Worm (Caenorhabditis elegans): ENCODE measurements around the gene C44B12.3.

The C44B12.3 gene

ce11 chrIV:1056263-1056942, 48.2 kb upstream of the C44B12.3 start, which contains the start of the genes Y55F3AM.13 and mrps-25 (continued):
- no peak for TF ChIP-seq ceh-63 (GFP tag; optimal IDR thresholded peaks at IDR 0.05)
- peak; percentile 29 for TF ChIP-seq skn-1 (tag; optimal IDR thresholded peaks at IDR 0.05)
- no peak for TF ChIP-seq lir-3 (tag; optimal IDR thresholded peaks at IDR 0.05; ENCODE audit: poor library complexity)
- no peak for TF ChIP-seq lin-14 (GFP tag; optimal IDR thresholded peaks at IDR 0.05)
- TF ChIP-seq sptf-1 (tag; optimal IDR thresholded peaks at IDR 0.05), result no peak
- no peak for TF ChIP-seq nhr-77 (tag; optimal IDR thresholded peaks at IDR 0.05)
- peak; percentile 25; the same call in 1 of the 2 replicates for TF ChIP-seq ceh-88 (GFP tag; IDR thresholded peaks at IDR 0.05)
- no peak for TF ChIP-seq pqm-1 (tag; optimal IDR thresholded peaks at IDR 0.05)
- TF ChIP-seq mdl-1 (tag; optimal IDR thresholded peaks at IDR 0.05), result no peak
- no peak for TF ChIP-seq zag-1 (tag; optimal IDR thresholded peaks at IDR 0.05)
- no peak for TF ChIP-seq efl-3 (GFP tag; optimal IDR thresholded peaks at IDR 0.05)
- no peak for TF ChIP-seq sox-4 (tag; optimal IDR thresholded peaks at IDR 0.05)
- TF ChIP-seq F16B12.6 (tag; optimal IDR thresholded peaks at IDR 0.05), result no peak
- TF ChIP-seq C34B4.2 (tag; optimal IDR thresholded peaks at IDR 0.05), result no peak
- TF ChIP-seq nhr-84 (tag; optimal IDR thresholded peaks at IDR 0.05), result no peak
- peak; percentile 27 to 57 (median 48) for TF ChIP-seq dpl-1 (GFP tag; optimal IDR thresholded peaks at IDR 0.05)
- TF ChIP-seq tbx-2 (tag; optimal IDR thresholded peaks at IDR 0.05), result peak; percentile 69
- TF ChIP-seq nhr-11 (tag; optimal IDR thresholded peaks at IDR 0.05), result no peak
- TF ChIP-seq pax-3 (tag; optimal IDR thresholded peaks at IDR 0.05), result no peak
- TF ChIP-seq fkh-8 (tag; optimal IDR thresholded peaks at IDR 0.05), result peak; percentile 37
- TF ChIP-seq unc-130 (tag; optimal IDR thresholded peaks at IDR 0.05), result no peak
- no peak for TF ChIP-seq egl-13 (tag; optimal IDR thresholded peaks at IDR 0.05)
- TF ChIP-seq C04F5.9 (tag; optimal IDR thresholded peaks at IDR 0.05), result peak; percentile 63
- TF ChIP-seq ztf-11 (tag; optimal IDR thresholded peaks at IDR 0.05), result no peak
- no peak for TF ChIP-seq grh-1 (GFP tag; IDR thresholded peaks at IDR 0.05)
- TF ChIP-seq elt-3 (tag; optimal IDR thresholded peaks at IDR 0.05), result peak in 1 of 6 experiments; percentile 5
- TF ChIP-seq nhr-28 (tag; optimal IDR thresholded peaks at IDR 0.05), result no peak
- no peak for TF ChIP-seq mef-2 (tag; optimal IDR thresholded peaks at IDR 0.05)
- no peak for TF ChIP-seq mep-1 (tag; optimal IDR thresholded peaks at IDR 0.05)
- TF ChIP-seq ama-1 (optimal IDR thresholded peaks at IDR 0.05), result no peak
- no peak for TF ChIP-seq vab-15 (tag; optimal IDR thresholded peaks at IDR 0.05)
- TF ChIP-seq efl-1 (optimal IDR thresholded peaks at IDR 0.05), result peak; percentile 45 to 59
- TF ChIP-seq efl-1 (GFP tag; optimal IDR thresholded peaks at IDR 0.05 in 1 of 2), result peak; percentile 58 to 93
- TF ChIP-seq ceh-82 (tag; optimal IDR thresholded peaks at IDR 0.05), result no peak
- TF ChIP-seq jun-1 (tag; optimal IDR thresholded peaks at IDR 0.05), result no peak
- TF ChIP-seq C16A3.4 (tag; optimal IDR thresholded peaks at IDR 0.05), result peak; percentile 20
- peak; percentile 32 for TF ChIP-seq irx-1 (tag; optimal IDR thresholded peaks at IDR 0.05)
- peak; percentile 5 for TF ChIP-seq lin-39 (tag; optimal IDR thresholded peaks at IDR 0.05)
- TF ChIP-seq unc-86 (tag; optimal IDR thresholded peaks at IDR 0.05), result peak; percentile 16
- no peak for TF ChIP-seq alr-1 (tag; optimal IDR thresholded peaks at IDR 0.05; ENCODE audit: borderline replicate concordance)
- no peak for TF ChIP-seq fkh-10 (GFP tag; optimal IDR thresholded peaks at IDR 0.05)
- peak; percentile 77 for TF ChIP-seq nhr-47 (tag; optimal IDR thresholded peaks at IDR 0.05)
- peak; percentile 75 to 83 for TF ChIP-seq lsy-2 (tag; optimal IDR thresholded peaks at IDR 0.05)
- TF ChIP-seq nhr-71 (tag; optimal IDR thresholded peaks at IDR 0.05), result no peak
- TF ChIP-seq unc-62 (GFP tag; optimal IDR thresholded peaks at IDR 0.05), result no peak
- TF ChIP-seq mab-9 (GFP tag; IDR thresholded peaks at IDR 0.05), result no peak
